Fruit fly (Drosophila melanogaster) S2 (cell line): ENCODE measurements around the gene CG16956.

Experiments
- CG8478 ChIP-seq: fragments of >200 bp; optimal IDR thresholded peaks from 2 replicates; lab custom pipeline; 2018
- CTCF ChIP-seq, 2 experiments: fragments of >200 bp; optimal IDR thresholded peaks; 2 replicates each; lab custom pipeline; 2018

DNA sequence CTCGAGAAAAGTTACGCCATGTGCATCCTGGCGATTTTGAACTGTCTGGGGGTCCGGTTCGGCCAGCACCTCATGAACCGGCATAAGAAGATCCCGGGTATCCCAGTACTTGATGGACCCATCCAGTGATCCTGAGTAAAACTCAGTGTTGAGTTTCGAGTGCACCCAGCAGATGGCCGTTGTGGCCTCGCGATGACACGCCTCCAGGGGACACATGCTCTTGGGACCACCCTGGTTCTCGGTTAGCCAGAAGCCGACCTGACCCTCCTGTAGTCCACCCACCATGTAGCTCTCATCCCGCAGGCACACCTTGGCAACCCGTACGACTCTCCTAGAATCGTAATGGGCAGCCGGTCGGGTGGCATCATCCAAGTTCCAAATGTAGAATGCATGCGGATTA lies 17.0 kb downstream of the CG16956 start:
- TF ChIP-seq CTCF (optimal IDR thresholded peaks at IDR 0.05; lab: Kevin White, UChicago) (no peak), CG8478 (lab: Kevin White, UChicago) (no peak)
